Worm (Caenorhabditis elegans) whole organism, young adult: ENCODE results near the gene grl-6.
A peak's percentile ranks its signal among the peaks of the same experiment; 100 is the strongest.

ENCODE experiments used
- B0336.3 ChIP-seq: fragments of 200-800 bp; sonication (Bioruptor generic); IDR thresholded peaks from 2 replicates; pipeline ENCODE4 v1.3.6; 2022; ENCODE audit warnings: missing genetic modification characterization, missing compliant biosample characterization
- F23B12.7 ChIP-seq: sonication (generic microtip); optimal IDR thresholded peaks from 2 replicates; lab custom pipeline; 2017; ENCODE audit warnings: missing genetic modification characterization, mild to moderate bottlenecking, missing compliant biosample characterization, antibody characterized with exemption, moderate library complexity; ENCODE audit not compliant: insufficient read depth
- F33H1.4 ChIP-seq: fragments of 200-800 bp; sonication (Bioruptor generic); IDR thresholded peaks from 2 replicates; pipeline ENCODE4 v1.3.6; 2022; ENCODE audit warnings: missing genetic modification reagents, missing genetic modification characterization, missing compliant biosample characterization
- F55B11.4 ChIP-seq: sonication (generic microtip); optimal IDR thresholded peaks from 2 replicates; lab custom pipeline; 2016; ENCODE audit warnings: missing compliant biosample characterization, missing genetic modification characterization, borderline replicate concordance; ENCODE audit not compliant: insufficient read depth
- T07F8.4 ChIP-seq: sonication (generic microtip); optimal IDR thresholded peaks from 2 replicates; lab custom pipeline; 2016; ENCODE audit warnings: mild to moderate bottlenecking, missing genetic modification characterization, moderate library complexity, missing compliant biosample characterization
- Y53F4B.3 ChIP-seq: fragments of 200-800 bp; sonication (Bioruptor generic); IDR thresholded peaks from 2 replicates; pipeline ENCODE4 v1.3.6; 2022; ENCODE audit warnings: missing genetic modification reagents, missing genetic modification characterization, missing compliant biosample characterization
- Y79H2A.3 ChIP-seq: fragments of 200-800 bp; sonication (Bioruptor generic); conservative IDR thresholded peaks from 2 replicates; pipeline ENCODE4 v1.3.6; 2022; ENCODE audit warnings: missing genetic modification reagents, missing genetic modification characterization, missing compliant biosample characterization
- ama-1 ChIP-seq, 3 experiments: fragments of 150-350 bp in 1 of 3; sonication (generic microtip) in 2 of 3; optimal IDR thresholded peaks; 2 replicates each; lab custom pipeline; 2014 to 2018; ENCODE audit warnings: missing biosample characterization in 2 of 3, missing genetic modification characterization in 2 of 3, missing genetic modification reagents in 2 of 3
- aptf-2 ChIP-seq: fragments of 200-800 bp; sonication (Bioruptor generic); conservative IDR thresholded peaks from 2 replicates; pipeline ENCODE4 v1.3.6; 2022; ENCODE audit warnings: missing genetic modification reagents, missing genetic modification characterization, missing compliant biosample characterization
- atf-7 ChIP-seq: sonication (generic microtip); optimal IDR thresholded peaks from 2 replicates; lab custom pipeline; 2017; ENCODE audit warnings: mild to moderate bottlenecking, missing genetic modification characterization, missing compliant biosample characterization
- bed-1 ChIP-seq: fragments of 200-800 bp; sonication (Bioruptor generic); IDR thresholded peaks from 2 replicates; pipeline ENCODE4 v1.3.6; 2022; ENCODE audit warnings: missing genetic modification reagents, missing genetic modification characterization, missing compliant biosample characterization
- chd-7 ChIP-seq: sonication (generic microtip); optimal IDR thresholded peaks from 2 replicates; lab custom pipeline; 2016; ENCODE audit warnings: mild to moderate bottlenecking, missing genetic modification characterization, moderate library complexity, missing compliant biosample characterization
- dox-1 ChIP-seq: fragments of 200-800 bp; sonication (Bioruptor generic); IDR thresholded peaks from 2 replicates; pipeline ENCODE4 v1.3.6; 2022; ENCODE audit warnings: missing genetic modification reagents, missing genetic modification characterization, missing compliant biosample characterization
- egl-18 ChIP-seq: fragments of 200-800 bp; sonication (Bioruptor generic); IDR thresholded peaks from 2 replicates; pipeline ENCODE4 v1.3.6; 2022; ENCODE audit warnings: missing genetic modification reagents, missing genetic modification characterization, missing compliant biosample characterization
- ets-4 ChIP-seq: fragments of 200-800 bp; sonication (Bioruptor generic); optimal IDR thresholded peaks from 2 replicates; lab custom pipeline; 2018; ENCODE audit warnings: mild to moderate bottlenecking, missing genetic modification characterization, missing compliant biosample characterization
- him-1 ChIP-seq: sonication (generic microtip); optimal IDR thresholded peaks from 2 replicates; lab custom pipeline; 2016; ENCODE audit warnings: missing genotype, missing genetic modification reagents, missing genetic modification characterization, missing compliant biosample characterization
- lag-1 ChIP-seq: fragments of 200-800 bp; sonication (Bioruptor generic); IDR thresholded peaks from 2 replicates; pipeline ENCODE4 v1.3.6; 2022; ENCODE audit warnings: missing genetic modification reagents, missing genetic modification characterization, missing compliant biosample characterization
- let-526 ChIP-seq: fragments of 200-800 bp; sonication (Bioruptor generic); IDR thresholded peaks from 2 replicates; pipeline ENCODE4 v1.3.6; 2022; ENCODE audit warnings: missing genetic modification reagents, missing genetic modification characterization, missing compliant biosample characterization
- lin-26 ChIP-seq: fragments of 200-800 bp; sonication (Bioruptor generic); IDR thresholded peaks from 2 replicates; pipeline ENCODE4 v1.3.6; 2022; ENCODE audit warnings: missing genetic modification reagents, missing genetic modification characterization, missing compliant biosample characterization
- lsl-1 ChIP-seq: fragments of 200-800 bp; sonication (Bioruptor generic); optimal IDR thresholded peaks from 2 replicates; lab custom pipeline; 2018; ENCODE audit warnings: mild to moderate bottlenecking, missing genetic modification characterization, moderate library complexity, missing compliant biosample characterization
- madf-10 ChIP-seq: sonication (generic microtip); optimal IDR thresholded peaks from 2 replicates; lab custom pipeline; 2016; ENCODE audit warnings: mild to moderate bottlenecking, missing genetic modification characterization, missing compliant biosample characterization
- mes-4 ChIP-seq: sonication (generic microtip); optimal IDR thresholded peaks from 2 replicates; lab custom pipeline; 2016; ENCODE audit warnings: missing genotype, missing genetic modification characterization, missing compliant biosample characterization
- nhr-80 ChIP-seq: sonication (generic microtip); optimal IDR thresholded peaks from 2 replicates; lab custom pipeline; 2016; ENCODE audit warnings: missing genetic modification characterization, missing compliant biosample characterization
- rec-8 ChIP-seq, 2 experiments: sonication (generic microtip); optimal IDR thresholded peaks; 2 replicates each; lab custom pipeline; 2016; ENCODE audit warnings: mild to moderate bottlenecking in 2 of 2, missing genetic modification characterization in 2 of 2, missing genetic modification reagents in 2 of 2, missing genotype in 2 of 2, missing biosample characterization in 1 of 2, missing compliant biosample characterization in 1 of 2, moderate library complexity in 1 of 2
- sdz-38 ChIP-seq: sonication (generic microtip); optimal IDR thresholded peaks from 2 replicates; lab custom pipeline; 2016; ENCODE audit warnings: missing genotype, missing genetic modification characterization, missing compliant biosample characterization
- sea-2 ChIP-seq: fragments of 200-800 bp; sonication (Bioruptor generic); IDR thresholded peaks from 2 replicates; pipeline ENCODE4 v1.3.6; 2022; ENCODE audit warnings: missing genetic modification characterization, missing compliant biosample characterization
- snpc-1.3 ChIP-seq: sonication (generic microtip); optimal IDR thresholded peaks from 2 replicates; lab custom pipeline; 2017; ENCODE audit warnings: missing genetic modification characterization, mild to moderate bottlenecking, missing compliant biosample characterization, antibody characterized with exemption, moderate library complexity, missing genotype, missing genetic modification reagents; ENCODE audit not compliant: insufficient read depth
- snpc-3.4 ChIP-seq: sonication (generic microtip); optimal IDR thresholded peaks from 2 replicates; lab custom pipeline; 2017; ENCODE audit warnings: missing genetic modification characterization, mild to moderate bottlenecking, missing compliant biosample characterization, antibody characterized with exemption, moderate library complexity, missing genotype, missing genetic modification reagents
- snpc-4 ChIP-seq, 5 experiments: fragments of 150-350 bp in 1 of 5; sonication (generic microtip) in 4 of 5; optimal IDR thresholded peaks; 2 replicates each; lab custom pipeline; 2014 to 2018; ENCODE audit warnings: missing genetic modification characterization in 5 of 5, missing biosample characterization in 3 of 5, antibody characterized with exemption in 2 of 5, mild to moderate bottlenecking in 2 of 5, missing compliant biosample characterization in 2 of 5, missing genotype in 2 of 5, moderate library complexity in 2 of 5, missing genetic modification reagents in 1 of 5
- somi-1 ChIP-seq: fragments of 200-800 bp; sonication (Bioruptor generic); optimal IDR thresholded peaks from 2 replicates; lab custom pipeline; 2018; ENCODE audit warnings: mild to moderate bottlenecking, missing genetic modification characterization, missing compliant biosample characterization
- sptf-2 ChIP-seq: fragments of 200-800 bp; sonication (Bioruptor generic); optimal IDR thresholded peaks from 2 replicates; lab custom pipeline; 2018; ENCODE audit warnings: mild to moderate bottlenecking, missing genetic modification characterization, missing compliant biosample characterization
- tbp1 ChIP-seq: fragments of 200-800 bp; sonication (Bioruptor generic); optimal IDR thresholded peaks from 2 replicates; lab custom pipeline; 2018; ENCODE audit warnings: mild to moderate bottlenecking, missing genetic modification characterization, missing compliant biosample characterization
- ztf-22 ChIP-seq: fragments of 200-800 bp; sonication (Bioruptor generic); optimal IDR thresholded peaks from 2 replicates; lab custom pipeline; 2018; ENCODE audit warnings: mild to moderate bottlenecking, missing genetic modification characterization, moderate library complexity, missing compliant biosample characterization
- ztf-25 ChIP-seq: fragments of 200-800 bp; sonication (Bioruptor generic); IDR thresholded peaks from 2 replicates; pipeline ENCODE4 v1.3.6; 2022; ENCODE audit warnings: missing genetic modification reagents, missing genetic modification characterization, missing compliant biosample characterization
- ztf-26 ChIP-seq: sonication (generic microtip); optimal IDR thresholded peaks from 2 replicates; lab custom pipeline; 2017; ENCODE audit warnings: missing genetic modification characterization, missing compliant biosample characterization
- ztf-6 ChIP-seq: fragments of 200-800 bp; sonication (Bioruptor generic); IDR thresholded peaks from 2 replicates; pipeline ENCODE4 v1.3.6; 2022; ENCODE audit warnings: missing genetic modification reagents, missing genetic modification characterization, missing compliant biosample characterization

grl-6 gene

ce11 chrX:6430510-6430909 is 20.2 kb downstream of the grl-6 start, which contains the start of gene ctsa-2:
Gene ctsa-2 (minus strand): TSS chrX:6430610.
- TF ChIP-seq lag-1 (no peak), sdz-38 (tag; lab: Kevin White, UChicago) (no peak), tbp1 (GFP tag; lab: Kevin White, UChicago) (no peak), lin-26 (no peak), F55B11.4 (no peak), sptf-2 (no peak), ama-1 (optimal IDR thresholded peaks at IDR 0.05; lab: Kevin White, UChicago) (no peak), ama-1 (GFP tag; optimal IDR thresholded peaks at IDR 0.05; lab: Kevin White, UChicago) (no peak), aptf-2 (GFP tag; lab: Robert Waterston, UW) (no peak), F23B12.7 (tag; lab: Kevin White, UChicago) (no peak), chd-7 (tag; lab: Kevin White, UChicago) (no peak), F33H1.4 (no peak), somi-1 (GFP tag; lab: Kevin White, UChicago) (no peak), him-1 (tag; lab: Kevin White, UChicago) (no peak), ets-4 (GFP tag; lab: Kevin White, UChicago) (no peak), sea-2 (GFP tag; lab: Robert Waterston, UW) (no peak)

ce11 chrX:6429552-6429951 is 21.2 kb downstream of the grl-6 start:
- TF ChIP-seq T07F8.4 (tag; lab: Kevin White, UChicago) (no peak), nhr-80 (tag; lab: Kevin White, UChicago) (peak; percentile 55)

ce11 chrX:6427147-6427546 is 23.6 kb downstream of the grl-6 start:
- TF ChIP-seq rec-8 (tag; optimal IDR thresholded peaks at IDR 0.05; lab: Kevin White, UChicago), result no peak
- peak; percentile 11 for TF ChIP-seq madf-10
- TF ChIP-seq ets-4 (GFP tag; lab: Kevin White, UChicago), result peak; percentile 37
- peak; percentile 97 for TF ChIP-seq nhr-80 (tag; lab: Kevin White, UChicago)
- TF ChIP-seq Y53F4B.3 (GFP tag; lab: Robert Waterston, UW), result no peak
- no peak for TF ChIP-seq atf-7 (tag; lab: Kevin White, UChicago)
- TF ChIP-seq ztf-25 (GFP tag; lab: Robert Waterston, UW), result 0 out of 2 replicates have a peak, but pooled peaks have one; percentile 9
- no peak for TF ChIP-seq F55B11.4
- no peak for TF ChIP-seq bed-1 (GFP tag; lab: Robert Waterston, UW)
- no peak for TF ChIP-seq snpc-1.3 (tag; lab: Kevin White, UChicago)
- no peak for TF ChIP-seq ztf-26 (tag; lab: Kevin White, UChicago)
- TF ChIP-seq ztf-22 (GFP tag; lab: Kevin White, UChicago), result no peak
- TF ChIP-seq snpc-4 (GFP tag; optimal IDR thresholded peaks at IDR 0.05; lab: Kevin White, UChicago), result no peak
- TF ChIP-seq snpc-4 (tag; optimal IDR thresholded peaks at IDR 0.05; lab: Kevin White, UChicago), result no peak
- TF ChIP-seq B0336.3 (GFP tag; lab: Robert Waterston, UW), result no peak
- TF ChIP-seq lsl-1 (GFP tag; lab: Kevin White, UChicago), result no peak
- peak; percentile 40; the same call in 1 of the 2 replicates for TF ChIP-seq dox-1 (GFP tag; lab: Robert Waterston, UW)
- TF ChIP-seq ztf-6 (GFP tag; lab: Robert Waterston, UW), result no peak
- no peak for TF ChIP-seq mes-4 (tag; lab: Kevin White, UChicago)
- no peak for TF ChIP-seq lag-1
- TF ChIP-seq chd-7 (tag; lab: Kevin White, UChicago), result no peak

ce11 chrX:6420681-6421080 is 30.1 kb downstream of the grl-6 start, which contains the start of gene K10C2.12:
Gene K10C2.12 (minus strand): TSS chrX:6420781.
- TF ChIP-seq egl-18 (GFP tag; lab: Robert Waterston, UW), result no peak
- no peak for TF ChIP-seq Y79H2A.3 (GFP tag; lab: Robert Waterston, UW)
- no peak for TF ChIP-seq let-526 (GFP tag; lab: Robert Waterston, UW)
- TF ChIP-seq him-1 (tag; lab: Kevin White, UChicago), result no peak
- TF ChIP-seq snpc-3.4 (tag; lab: Kevin White, UChicago), result no peak
